Worm (Caenorhabditis elegans) whole organism, young adult: ENCODE results near the gene gtf-2H4.
A peak's percentile ranks its signal among the peaks of the same experiment; 100 is the strongest.

Experiments used
- B0035.1 ChIP-seq: sonication (generic microtip); optimal IDR thresholded peaks from 2 replicates; lab custom pipeline; 2016; ENCODE audit warnings: missing genetic modification characterization, mild to moderate bottlenecking, missing compliant biosample characterization, missing genotype, missing genetic modification reagents
- B0336.3 ChIP-seq: fragments of 200-800 bp; sonication (Bioruptor generic); IDR thresholded peaks from 2 replicates; pipeline ENCODE4 v1.3.6; 2022; ENCODE audit warnings: missing genetic modification characterization, missing compliant biosample characterization
- C06A6.2 ChIP-seq: fragments of 200-800 bp; sonication (Bioruptor generic); conservative IDR thresholded peaks from 2 replicates; pipeline ENCODE4 v1.3.6; 2022; ENCODE audit warnings: missing genetic modification characterization, missing compliant biosample characterization
- F23B12.7 ChIP-seq: sonication (generic microtip); optimal IDR thresholded peaks from 2 replicates; lab custom pipeline; 2017; ENCODE audit warnings: missing genetic modification characterization, mild to moderate bottlenecking, missing compliant biosample characterization, antibody characterized with exemption, moderate library complexity; ENCODE audit not compliant: insufficient read depth
- F33H1.4 ChIP-seq: fragments of 200-800 bp; sonication (Bioruptor generic); IDR thresholded peaks from 2 replicates; pipeline ENCODE4 v1.3.6; 2022; ENCODE audit warnings: missing genetic modification reagents, missing genetic modification characterization, missing compliant biosample characterization
- F57C9.4 ChIP-seq: sonication (generic microtip); optimal IDR thresholded peaks from 2 replicates; lab custom pipeline; 2017; ENCODE audit warnings: mild to moderate bottlenecking, missing genetic modification characterization, missing compliant biosample characterization
- K12H6.12 ChIP-seq: fragments of 200-800 bp; sonication (Bioruptor generic); optimal IDR thresholded peaks from 2 replicates; lab custom pipeline; 2018; ENCODE audit warnings: mild to moderate bottlenecking, missing genetic modification characterization, missing compliant biosample characterization
- T07F8.4 ChIP-seq: sonication (generic microtip); optimal IDR thresholded peaks from 2 replicates; lab custom pipeline; 2016; ENCODE audit warnings: mild to moderate bottlenecking, missing genetic modification characterization, moderate library complexity, missing compliant biosample characterization
- Y67H2A.10 ChIP-seq: fragments of 200-800 bp; sonication (Bioruptor generic); conservative IDR thresholded peaks from 2 replicates; pipeline ENCODE4 v1.3.6; 2022; ENCODE audit warnings: missing genetic modification reagents, missing genetic modification characterization, missing compliant biosample characterization
- Y79H2A.3 ChIP-seq: fragments of 200-800 bp; sonication (Bioruptor generic); conservative IDR thresholded peaks from 2 replicates; pipeline ENCODE4 v1.3.6; 2022; ENCODE audit warnings: missing genetic modification reagents, missing genetic modification characterization, missing compliant biosample characterization
- ZK185.1 ChIP-seq: sonication (generic microtip); optimal IDR thresholded peaks from 2 replicates; lab custom pipeline; 2016; ENCODE audit warnings: mild to moderate bottlenecking, missing genetic modification characterization, missing compliant biosample characterization; ENCODE audit not compliant: poor library complexity, severe bottlenecking
- akir-1 ChIP-seq: fragments of 200-800 bp; sonication (Bioruptor generic); optimal IDR thresholded peaks from 2 replicates; lab custom pipeline; 2018; ENCODE audit warnings: mild to moderate bottlenecking, missing genetic modification characterization, moderate library complexity, missing compliant biosample characterization
- ama-1 ChIP-seq, 3 experiments: fragments of 150-350 bp in 1 of 3; sonication (generic microtip) in 2 of 3; optimal IDR thresholded peaks; 2 replicates each; lab custom pipeline; 2014 to 2018; ENCODE audit warnings: missing biosample characterization in 2 of 3, missing genetic modification characterization in 2 of 3, missing genetic modification reagents in 2 of 3
- aptf-2 ChIP-seq: fragments of 200-800 bp; sonication (Bioruptor generic); conservative IDR thresholded peaks from 2 replicates; pipeline ENCODE4 v1.3.6; 2022; ENCODE audit warnings: missing genetic modification reagents, missing genetic modification characterization, missing compliant biosample characterization
- athp-1 ChIP-seq: sonication (generic microtip); optimal IDR thresholded peaks from 2 replicates; lab custom pipeline; 2017; ENCODE audit warnings: mild to moderate bottlenecking, missing genetic modification characterization, missing compliant biosample characterization
- attf-3 ChIP-seq: fragments of 200-800 bp; sonication (Bioruptor generic); conservative IDR thresholded peaks from 2 replicates; pipeline ENCODE4 v1.3.6; 2022; ENCODE audit warnings: missing genetic modification reagents, missing genetic modification characterization, missing compliant biosample characterization
- attf-6 ChIP-seq: fragments of 200-800 bp; sonication (Bioruptor generic); IDR thresholded peaks from 2 replicates; pipeline ENCODE4 v1.3.6; 2022; ENCODE audit warnings: missing genetic modification reagents, missing genetic modification characterization, missing compliant biosample characterization
- bed-1 ChIP-seq: fragments of 200-800 bp; sonication (Bioruptor generic); IDR thresholded peaks from 2 replicates; pipeline ENCODE4 v1.3.6; 2022; ENCODE audit warnings: missing genetic modification reagents, missing genetic modification characterization, missing compliant biosample characterization
- cebp-2 ChIP-seq: fragments of 200-800 bp; sonication (Bioruptor generic); IDR thresholded peaks from 2 replicates; pipeline ENCODE4 v1.3.6; 2022; ENCODE audit warnings: missing genetic modification characterization, missing compliant biosample characterization
- die-1 ChIP-seq: sonication (generic microtip); optimal IDR thresholded peaks from 2 replicates; lab custom pipeline; 2016; ENCODE audit warnings: missing genotype, mild to moderate bottlenecking, missing genetic modification characterization, missing compliant biosample characterization
- dox-1 ChIP-seq: fragments of 200-800 bp; sonication (Bioruptor generic); IDR thresholded peaks from 2 replicates; pipeline ENCODE4 v1.3.6; 2022; ENCODE audit warnings: missing genetic modification reagents, missing genetic modification characterization, missing compliant biosample characterization
- dpff-1 ChIP-seq: sonication (generic microtip); optimal IDR thresholded peaks from 2 replicates; lab custom pipeline; 2017; ENCODE audit warnings: mild to moderate bottlenecking, missing genetic modification characterization, missing compliant biosample characterization
- dpl-1 ChIP-seq: fragments of 150-350 bp; optimal IDR thresholded peaks from 2 replicates; lab custom pipeline; 2014; ENCODE audit warnings: missing biosample characterization, missing genetic modification reagents, missing genetic modification characterization
- egl-44 ChIP-seq: fragments of 200-800 bp; sonication (Bioruptor generic); IDR thresholded peaks from 2 replicates; pipeline ENCODE4 v1.3.6; 2022; ENCODE audit warnings: missing genetic modification reagents, missing genetic modification characterization, missing compliant biosample characterization
- ekl-4 ChIP-seq: fragments of 200-800 bp; sonication (Bioruptor generic); IDR thresholded peaks from 2 replicates; pipeline ENCODE4 v1.3.6; 2022; ENCODE audit warnings: missing genetic modification reagents, missing genetic modification characterization, missing compliant biosample characterization
- ets-4 ChIP-seq: fragments of 200-800 bp; sonication (Bioruptor generic); optimal IDR thresholded peaks from 2 replicates; lab custom pipeline; 2018; ENCODE audit warnings: mild to moderate bottlenecking, missing genetic modification characterization, missing compliant biosample characterization
- fkh-3 ChIP-seq: sonication (generic microtip); optimal IDR thresholded peaks from 2 replicates; lab custom pipeline; 2016; ENCODE audit warnings: mild to moderate bottlenecking, missing genetic modification characterization, missing compliant biosample characterization
- hlh-12 ChIP-seq: sonication (generic microtip); optimal IDR thresholded peaks from 2 replicates; lab custom pipeline; 2016; ENCODE audit warnings: missing genetic modification characterization, missing compliant biosample characterization
- hlh-26 ChIP-seq: fragments of 200-800 bp; sonication (Bioruptor generic); conservative IDR thresholded peaks from 2 replicates; pipeline ENCODE4 v1.3.6; 2022; ENCODE audit warnings: missing genetic modification reagents, missing genetic modification characterization, missing compliant biosample characterization
- hmg-20 ChIP-seq: fragments of 200-800 bp; sonication (Bioruptor generic); IDR thresholded peaks from 2 replicates; pipeline ENCODE4 v1.3.6; 2022; ENCODE audit warnings: missing genetic modification reagents, missing genetic modification characterization, missing compliant biosample characterization
- let-526 ChIP-seq: fragments of 200-800 bp; sonication (Bioruptor generic); IDR thresholded peaks from 2 replicates; pipeline ENCODE4 v1.3.6; 2022; ENCODE audit warnings: missing genetic modification reagents, missing genetic modification characterization, missing compliant biosample characterization
- lsl-1 ChIP-seq: fragments of 200-800 bp; sonication (Bioruptor generic); optimal IDR thresholded peaks from 2 replicates; lab custom pipeline; 2018; ENCODE audit warnings: mild to moderate bottlenecking, missing genetic modification characterization, moderate library complexity, missing compliant biosample characterization
- lsy-27 ChIP-seq: sonication (generic microtip); optimal IDR thresholded peaks from 2 replicates; lab custom pipeline; 2017; ENCODE audit warnings: missing genetic modification characterization, mild to moderate bottlenecking, missing compliant biosample characterization, antibody characterized with exemption, missing genotype, borderline replicate concordance; ENCODE audit not compliant: insufficient read depth
- madf-6 ChIP-seq: fragments of 200-800 bp; sonication (Bioruptor generic); IDR thresholded peaks from 2 replicates; pipeline ENCODE4 v1.3.6; 2022; ENCODE audit warnings: missing genetic modification reagents, missing genetic modification characterization, missing compliant biosample characterization
- madf-8 ChIP-seq: fragments of 200-800 bp; sonication (Bioruptor generic); conservative IDR thresholded peaks from 2 replicates; pipeline ENCODE4 v1.3.6; 2022; ENCODE audit warnings: missing genetic modification reagents, missing genetic modification characterization, missing compliant biosample characterization
- mes-4 ChIP-seq: sonication (generic microtip); optimal IDR thresholded peaks from 2 replicates; lab custom pipeline; 2016; ENCODE audit warnings: missing genotype, missing genetic modification characterization, missing compliant biosample characterization
- nfyb-1 ChIP-seq: fragments of 200-800 bp; sonication (Bioruptor generic); IDR thresholded peaks from 2 replicates; pipeline ENCODE4 v1.3.6; 2022; ENCODE audit warnings: missing genetic modification reagents, missing genetic modification characterization, missing compliant biosample characterization
- pbrm-1 ChIP-seq: fragments of 200-800 bp; sonication (Bioruptor generic); IDR thresholded peaks from 2 replicates; pipeline ENCODE4 v1.3.6; 2022; ENCODE audit warnings: missing genetic modification reagents, missing genetic modification characterization, missing compliant biosample characterization
- rpc-1 ChIP-seq, 2 experiments: fragments of 150-350 bp in 1 of 2; sonication (generic microtip) in 1 of 2; optimal IDR thresholded peaks; 2 replicates each; lab custom pipeline; 2014 to 2018; ENCODE audit warnings: missing biosample characterization in 1 of 2, missing genetic modification characterization in 1 of 2, missing genetic modification reagents in 1 of 2, missing genotype in 1 of 2
- sea-2 ChIP-seq: fragments of 200-800 bp; sonication (Bioruptor generic); IDR thresholded peaks from 2 replicates; pipeline ENCODE4 v1.3.6; 2022; ENCODE audit warnings: missing genetic modification characterization, missing compliant biosample characterization
- snpc-4 ChIP-seq, 5 experiments: fragments of 150-350 bp in 1 of 5; sonication (generic microtip) in 4 of 5; optimal IDR thresholded peaks; 2 replicates each; lab custom pipeline; 2014 to 2018; ENCODE audit warnings: missing genetic modification characterization in 5 of 5, missing biosample characterization in 3 of 5, antibody characterized with exemption in 2 of 5, mild to moderate bottlenecking in 2 of 5, missing compliant biosample characterization in 2 of 5, missing genotype in 2 of 5, moderate library complexity in 2 of 5, missing genetic modification reagents in 1 of 5
- somi-1 ChIP-seq: fragments of 200-800 bp; sonication (Bioruptor generic); optimal IDR thresholded peaks from 2 replicates; lab custom pipeline; 2018; ENCODE audit warnings: mild to moderate bottlenecking, missing genetic modification characterization, missing compliant biosample characterization
- unc-62 ChIP-seq: fragments of 150-350 bp; optimal IDR thresholded peaks from 2 replicates; lab custom pipeline; 2014; ENCODE audit warnings: missing biosample characterization, missing genetic modification reagents, missing genetic modification characterization
- ztf-18 ChIP-seq: sonication (generic microtip); optimal IDR thresholded peaks from 2 replicates; lab custom pipeline; 2016; ENCODE audit warnings: missing genotype, mild to moderate bottlenecking, missing genetic modification characterization, missing compliant biosample characterization
- ztf-25 ChIP-seq: fragments of 200-800 bp; sonication (Bioruptor generic); IDR thresholded peaks from 2 replicates; pipeline ENCODE4 v1.3.6; 2022; ENCODE audit warnings: missing genetic modification reagents, missing genetic modification characterization, missing compliant biosample characterization
- ztf-26 ChIP-seq: sonication (generic microtip); optimal IDR thresholded peaks from 2 replicates; lab custom pipeline; 2017; ENCODE audit warnings: missing genetic modification characterization, missing compliant biosample characterization
- ztf-6 ChIP-seq: fragments of 200-800 bp; sonication (Bioruptor generic); IDR thresholded peaks from 2 replicates; pipeline ENCODE4 v1.3.6; 2022; ENCODE audit warnings: missing genetic modification reagents, missing genetic modification characterization, missing compliant biosample characterization

The gtf-2H4 gene

DNA sequence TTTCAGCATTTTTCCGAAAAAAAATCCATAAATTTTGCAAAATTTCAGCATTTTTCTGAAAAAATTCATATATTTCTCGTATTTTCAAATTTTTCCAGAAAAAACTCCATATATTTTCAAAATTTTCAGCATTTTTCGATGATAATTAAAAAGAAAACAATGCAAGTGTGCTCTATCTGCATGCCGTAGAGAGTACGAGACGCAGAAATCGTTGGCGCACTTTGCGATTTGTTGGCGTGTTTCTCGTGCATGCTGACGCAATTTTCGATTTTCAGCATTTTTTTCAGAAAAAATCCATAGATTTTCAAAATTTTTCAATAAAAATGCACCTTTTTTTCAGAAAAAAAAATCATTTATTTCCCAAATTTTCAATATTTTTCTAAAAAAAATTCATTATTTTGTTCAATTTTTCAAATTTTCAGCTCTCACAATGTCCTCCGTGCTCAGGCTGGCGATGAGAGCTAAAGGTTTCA, 19.4 kb upstream of the gtf-2H4 start, which contains the start of gene Y73F8A.27 (continued):
- peak; percentile 84 for TF ChIP-seq athp-1 (tag; lab: Kevin White, UChicago)
- TF ChIP-seq nfyb-1 (GFP tag; lab: Robert Waterston, UW), result peak; percentile 92
- peak; percentile 80 for TF ChIP-seq C06A6.2 (GFP tag; lab: Robert Waterston, UW)
- peak; percentile 63 for TF ChIP-seq somi-1 (GFP tag; lab: Kevin White, UChicago)
- peak; percentile 62 for TF ChIP-seq madf-6 (GFP tag; lab: Robert Waterston, UW)
- TF ChIP-seq die-1 (tag; lab: Kevin White, UChicago), result no peak
- TF ChIP-seq madf-8 (GFP tag; lab: Robert Waterston, UW), result no peak
- peak; percentile 86 for TF ChIP-seq B0336.3 (GFP tag; lab: Robert Waterston, UW)
- TF ChIP-seq rpc-1 (optimal IDR thresholded peaks at IDR 0.05; lab: Kevin White, UChicago), result no peak
- no peak for TF ChIP-seq rpc-1 (tag; optimal IDR thresholded peaks at IDR 0.05; lab: Kevin White, UChicago)
- TF ChIP-seq egl-44 (GFP tag; lab: Robert Waterston, UW), result no peak
- TF ChIP-seq sea-2 (GFP tag; lab: Robert Waterston, UW), result no peak
- peak; percentile 59 for TF ChIP-seq lsl-1 (GFP tag; lab: Kevin White, UChicago)
- TF ChIP-seq fkh-3 (tag; lab: Kevin White, UChicago), result no peak
- no peak for TF ChIP-seq ztf-6
- TF ChIP-seq ztf-25 (GFP tag; lab: Robert Waterston, UW), result no peak
- TF ChIP-seq pbrm-1, result peak; percentile 91
- peak; percentile 78 for TF ChIP-seq ztf-26
- peak; percentile 73 for TF ChIP-seq ZK185.1
- no peak for TF ChIP-seq hlh-26
- TF ChIP-seq dox-1, result peak; percentile 89
- TF ChIP-seq ama-1 (optimal IDR thresholded peaks at IDR 0.05; lab: Kevin White, UChicago), result no peak
- no peak for TF ChIP-seq ama-1 (GFP tag; optimal IDR thresholded peaks at IDR 0.05; lab: Kevin White, UChicago)
- no peak for TF ChIP-seq lsy-27 (tag; lab: Kevin White, UChicago)
- TF ChIP-seq snpc-4 (GFP tag; optimal IDR thresholded peaks at IDR 0.05; lab: Kevin White, UChicago), result peak; percentile 87
- peak; percentile 86 to 94 (median 90) for TF ChIP-seq snpc-4 (tag; optimal IDR thresholded peaks at IDR 0.05; lab: Kevin White, UChicago)
- TF ChIP-seq dpl-1 (GFP tag; lab: Kevin White, UChicago), result peak; percentile 59
- TF ChIP-seq cebp-2, result no peak
- no peak for TF ChIP-seq Y67H2A.10
- TF ChIP-seq K12H6.12 (tag; lab: Kevin White, UChicago), result peak; percentile 74
- no peak for TF ChIP-seq mes-4 (tag; lab: Kevin White, UChicago)
- no peak for TF ChIP-seq unc-62
- TF ChIP-seq dpff-1 (tag; lab: Kevin White, UChicago), result no peak
- TF ChIP-seq T07F8.4 (tag; lab: Kevin White, UChicago), result no peak
- TF ChIP-seq F33H1.4 (GFP tag; lab: Robert Waterston, UW), result peak; percentile 58
- TF ChIP-seq ets-4 (GFP tag; lab: Kevin White, UChicago), result no peak
- TF ChIP-seq attf-3 (GFP tag; lab: Robert Waterston, UW), result no peak; the same call in 1 of the 2 replicates
- TF ChIP-seq attf-6, result peak; percentile 98
- peak; percentile 68 for TF ChIP-seq F23B12.7 (tag; lab: Kevin White, UChicago)
- TF ChIP-seq F57C9.4 (tag; lab: Kevin White, UChicago), result no peak
- peak; percentile 68 for TF ChIP-seq hmg-20
- TF ChIP-seq let-526 (GFP tag; lab: Robert Waterston, UW), result 0 out of 2 replicates have a peak, but pooled peaks have one; percentile 50
- TF ChIP-seq akir-1 (GFP tag; lab: Kevin White, UChicago), result no peak
- TF ChIP-seq B0035.1, result no peak
- TF ChIP-seq bed-1 (GFP tag; lab: Robert Waterston, UW), result no peak
- TF ChIP-seq Y79H2A.3 (GFP tag; lab: Robert Waterston, UW), result no peak
- TF ChIP-seq aptf-2 (GFP tag; lab: Robert Waterston, UW), result no peak
- peak; percentile 99 for TF ChIP-seq ztf-18 (tag; lab: Kevin White, UChicago)
- no peak for TF ChIP-seq hlh-12 (tag; lab: Kevin White, UChicago)
- TF ChIP-seq ekl-4 (GFP tag; lab: Robert Waterston, UW), result peak; percentile 78
